Worm (Caenorhabditis elegans): ENCODE measurements around the gene mec-15.

mec-15 gene

ce11 chrII:10283145-10283544, 43.6 kb upstream of the mec-15 start (continued):
- no peak for TF ChIP-seq Y56A3A.18 (GFP tag; IDR thresholded peaks at IDR 0.05)
- no peak for TF ChIP-seq repo-1 (tag; optimal IDR thresholded peaks at IDR 0.05)
- no peak for TF ChIP-seq attf-5 (GFP tag; optimal IDR thresholded peaks at IDR 0.05)

- no peak for TF ChIP-seq athp-1 (tag; optimal IDR thresholded peaks at IDR 0.05)
- no peak for TF ChIP-seq K11D2.4 (GFP tag; IDR thresholded peaks at IDR 0.05)
- TF ChIP-seq ztf-28 (GFP tag; IDR thresholded peaks at IDR 0.05), result no peak
- no peak for TF ChIP-seq F33H1.4 (GFP tag; IDR thresholded peaks at IDR 0.05)
- no peak for TF ChIP-seq K12H6.12 (tag; optimal IDR thresholded peaks at IDR 0.05)
- no peak for TF ChIP-seq gei-17 (GFP tag; optimal IDR thresholded peaks at IDR 0.05)
Measured at ce11 chrII:10281674-10282073, 42.2 kb upstream of the mec-15 start.

ce11 chrII:10279561-10279960, 40.1 kb upstream of the mec-15 start, which contains the start of gene ZK971.1:
TSS of gene ZK971.1 (minus strand) at chrII:10279661.
- TF ChIP-seq aptf-3 (GFP tag; IDR thresholded peaks at IDR 0.05) (no peak), mes-4 (tag; optimal IDR thresholded peaks at IDR 0.05) (no peak)

- TF ChIP-seq bed-2 (GFP tag; IDR thresholded peaks at IDR 0.05), result no peak
- TF ChIP-seq madf-6 (GFP tag; IDR thresholded peaks at IDR 0.05), result no peak
- no peak for TF ChIP-seq ekl-4 (GFP tag; IDR thresholded peaks at IDR 0.05)
- no peak for TF ChIP-seq Y53G8AR.9 (GFP tag; conservative IDR thresholded peaks at IDR 0.05)
- TF ChIP-seq F10E7.11 (tag; optimal IDR thresholded peaks at IDR 0.05), result no peak
- no peak for TF ChIP-seq him-1 (tag; optimal IDR thresholded peaks at IDR 0.05)
- no peak for TF ChIP-seq die-1 (tag; optimal IDR thresholded peaks at IDR 0.05)
- no peak for TF ChIP-seq lin-26 (GFP tag; IDR thresholded peaks at IDR 0.05)
- TF ChIP-seq cebp-2 (GFP tag; IDR thresholded peaks at IDR 0.05), result no peak
Measured at ce11 chrII:10271093-10271492, 31.6 kb upstream of the mec-15 start, which contains the start of gene F54B3.4. TSS of gene F54B3.4 (minus strand) at chrII:10271193.

- no peak for TF ChIP-seq ceh-100 (GFP tag; IDR thresholded peaks at IDR 0.05)
- no peak for TF ChIP-seq C06A6.2 (GFP tag; conservative IDR thresholded peaks at IDR 0.05)
- no peak for TF ChIP-seq cebp-1 (GFP tag; IDR thresholded peaks at IDR 0.05)
- TF ChIP-seq cebp-1 (tag; optimal IDR thresholded peaks at IDR 0.05), result no peak
- no peak for TF ChIP-seq snpc-1.3 (tag; optimal IDR thresholded peaks at IDR 0.05; ENCODE audit: insufficient read depth)
- no peak for TF ChIP-seq Y79H2A.3 (GFP tag; conservative IDR thresholded peaks at IDR 0.05)
- TF ChIP-seq die-1 (tag; optimal IDR thresholded peaks at IDR 0.05), result no peak
- no peak for TF ChIP-seq athp-1 (tag; optimal IDR thresholded peaks at IDR 0.05)
- TF ChIP-seq bed-1 (GFP tag; IDR thresholded peaks at IDR 0.05), result no peak
- no peak for TF ChIP-seq egrh-3 (GFP tag; IDR thresholded peaks at IDR 0.05)
- TF ChIP-seq F49E8.2 (tag; optimal IDR thresholded peaks at IDR 0.05; ENCODE audit: insufficient read depth), result no peak
- no peak for TF ChIP-seq mel-28 (tag; optimal IDR thresholded peaks at IDR 0.05; ENCODE audit: borderline replicate concordance)
- TF ChIP-seq sdz-38 (tag; optimal IDR thresholded peaks at IDR 0.05), result no peak
- TF ChIP-seq B0336.3 (GFP tag; IDR thresholded peaks at IDR 0.05), result no peak
- TF ChIP-seq lin-54 (GFP tag; optimal IDR thresholded peaks at IDR 0.05), result no peak
Measured at ce11 chrII:10270052-10270451, 30.6 kb upstream of the mec-15 start, which contains the start of gene F54B3.2. TSS of gene F54B3.2 (minus strand) at chrII:10270152.

Measured in whole organism, young adult.